Fruit fly (Drosophila melanogaster): ENCODE measurements around the gene CG12355.

Gene CG12355

dm6 chr3L:15526712-15527111 is 31.4 kb upstream of the CG12355 start, which contains the start of gene CG33985:
CG33985 (minus strand) TSS chr3L:15526812.
- TF ChIP-seq CG32121 (GFP tag; IDR thresholded peaks at IDR 0.05): no peak
- no peak for TF ChIP-seq CG8301 (tag; optimal IDR thresholded peaks at IDR 0.05)
- TF ChIP-seq rn (GFP tag; IDR thresholded peaks at IDR 0.05): no peak
- no peak for TF ChIP-seq CG15710 (tag; optimal IDR thresholded peaks at IDR 0.05)
- no peak for TF ChIP-seq CG34367 (tag; optimal IDR thresholded peaks at IDR 0.05)
- no peak for TF ChIP-seq CG14655 (GFP tag; optimal IDR thresholded peaks at IDR 0.05)
- no peak for TF ChIP-seq CG10348 (GFP tag; IDR thresholded peaks at IDR 0.05)
- TF ChIP-seq CG17806 (tag; optimal IDR thresholded peaks at IDR 0.05): no peak
- no peak for TF ChIP-seq CG12605 (GFP tag; IDR thresholded peaks at IDR 0.05)

dm6 chr3L:15525153-15525552 is 29.8 kb upstream of the CG12355 start, which contains the start of gene CG33986:
CG33986 (minus strand) TSS chr3L:15525253.
- no peak for TF ChIP-seq CG10348 (GFP tag; IDR thresholded peaks at IDR 0.05)
- no peak for TF ChIP-seq D1 (tag; optimal IDR thresholded peaks at IDR 0.05)
- TF ChIP-seq Ets98B (GFP tag; IDR thresholded peaks at IDR 0.05): no peak
- TF ChIP-seq CG12605 (GFP tag; IDR thresholded peaks at IDR 0.05): no peak
- TF ChIP-seq CG4496 (GFP tag; IDR thresholded peaks at IDR 0.05): no peak
- no peak for TF ChIP-seq CG8159 (tag; optimal IDR thresholded peaks at IDR 0.05)
- no peak for TF ChIP-seq EcR (GFP tag; optimal IDR thresholded peaks at IDR 0.05)
- no peak for TF ChIP-seq Pif1B (GFP tag; optimal IDR thresholded peaks at IDR 0.05)
- TF ChIP-seq rn (GFP tag; IDR thresholded peaks at IDR 0.05): no peak
- TF ChIP-seq CG32121 (GFP tag; IDR thresholded peaks at IDR 0.05): no peak
- TF ChIP-seq gl (tag; optimal IDR thresholded peaks at IDR 0.05): no peak
- no peak for TF ChIP-seq CG15710 (tag; optimal IDR thresholded peaks at IDR 0.05)

- no peak for TF ChIP-seq rn (GFP tag; IDR thresholded peaks at IDR 0.05)
- no peak for TF ChIP-seq fd96Ca (GFP tag; IDR thresholded peaks at IDR 0.05)
- TF ChIP-seq Pif1B (GFP tag; optimal IDR thresholded peaks at IDR 0.05): no peak
- no peak for TF ChIP-seq CG8301 (tag; optimal IDR thresholded peaks at IDR 0.05)
- no peak for TF ChIP-seq CG32121 (GFP tag; IDR thresholded peaks at IDR 0.05)
- no peak for TF ChIP-seq D1 (tag; optimal IDR thresholded peaks at IDR 0.05)
- no peak for TF ChIP-seq Snoo (tag; optimal IDR thresholded peaks at IDR 0.05)
- no peak for TF ChIP-seq CG14655 (GFP tag; optimal IDR thresholded peaks at IDR 0.05)
- TF ChIP-seq CG10348 (GFP tag; IDR thresholded peaks at IDR 0.05): no peak
Measured at dm6 chr3L:15523806-15524346, 28.5 kb upstream of the CG12355 start, which contains the start of gene CG7945. CG7945 (minus strand) TSS chr3L:15524137.

dm6 chr3L:15520320-15520719 is 25.0 kb upstream of the CG12355 start, which contains the start of gene yellow-k:
yellow-k (plus strand) TSS chr3L:15520620.
- TF ChIP-seq fd96Ca (GFP tag; IDR thresholded peaks at IDR 0.05) (no peak), D1 (tag; optimal IDR thresholded peaks at IDR 0.05) (no peak)

dm6 chr3L:15519920-15520319 is 24.6 kb upstream of the CG12355 start:
- TF ChIP-seq CG8301 (tag; optimal IDR thresholded peaks at IDR 0.05) (no peak), CG4496 (GFP tag; IDR thresholded peaks at IDR 0.05) (no peak), EcR (GFP tag; optimal IDR thresholded peaks at IDR 0.05) (no peak), CG8159 (tag; optimal IDR thresholded peaks at IDR 0.05) (no peak), gl (tag; optimal IDR thresholded peaks at IDR 0.05) (no peak), CG9948 (tag; optimal IDR thresholded peaks at IDR 0.05) (no peak), Snoo (tag; optimal IDR thresholded peaks at IDR 0.05) (no peak), Pif1B (GFP tag; optimal IDR thresholded peaks at IDR 0.05) (no peak), CG12605 (GFP tag; IDR thresholded peaks at IDR 0.05) (no peak), Pif1A (GFP tag; optimal IDR thresholded peaks at IDR 0.05) (no peak), CG13204 (GFP tag; optimal IDR thresholded peaks at IDR 0.05) (no peak), CG17806 (tag; optimal IDR thresholded peaks at IDR 0.05) (no peak), D1 (tag; optimal IDR thresholded peaks at IDR 0.05) (no peak)

dm6 chr3L:15519492-15519891 is 24.1 kb upstream of the CG12355 start, which contains the start of gene mex1:
mex1 (minus strand) TSS chr3L:15519592.
- TF ChIP-seq CG14655 (GFP tag; optimal IDR thresholded peaks at IDR 0.05) (no peak), CG17806 (tag; optimal IDR thresholded peaks at IDR 0.05) (no peak), CG32121 (GFP tag; IDR thresholded peaks at IDR 0.05) (no peak), CG8159 (tag; optimal IDR thresholded peaks at IDR 0.05) (no peak), EcR (GFP tag; optimal IDR thresholded peaks at IDR 0.05) (no peak), Ets98B (GFP tag; IDR thresholded peaks at IDR 0.05) (no peak), CG4496 (GFP tag; IDR thresholded peaks at IDR 0.05) (no peak)

dm6 chr3L:15518344-15518743 is 23.0 kb upstream of the CG12355 start:
- TF ChIP-seq Pif1B (GFP tag; optimal IDR thresholded peaks at IDR 0.05): no peak
- TF ChIP-seq CG15710 (tag; optimal IDR thresholded peaks at IDR 0.05): no peak
- no peak for TF ChIP-seq CG12605 (GFP tag; IDR thresholded peaks at IDR 0.05)
- no peak for TF ChIP-seq CG4496 (GFP tag; IDR thresholded peaks at IDR 0.05)
- no peak for TF ChIP-seq CG8301 (tag; optimal IDR thresholded peaks at IDR 0.05)
